Worm (Caenorhabditis elegans) whole organism, L1 larva: ENCODE data around the gene taf-6.2.

Source experiments
- C34B4.2 ChIP-seq: sonication (generic microtip); optimal IDR thresholded peaks from 2 replicates; lab custom pipeline; 2017; ENCODE audit warnings: mild to moderate bottlenecking, missing genetic modification characterization, missing compliant biosample characterization
- F16B12.6 ChIP-seq: fragments of 150-350 bp; optimal IDR thresholded peaks from 2 replicates; lab custom pipeline; 2014; ENCODE audit warnings: missing biosample characterization, missing genetic modification characterization
- Y116A8C.19 ChIP-seq: sonication (generic microtip); optimal IDR thresholded peaks from 2 replicates; lab custom pipeline; 2016; ENCODE audit warnings: missing compliant biosample characterization, missing genetic modification characterization, borderline replicate concordance
- aha-1 ChIP-seq: fragments of 150-350 bp; optimal IDR thresholded peaks from 2 replicates; lab custom pipeline; 2014; ENCODE audit warnings: missing biosample characterization, missing genetic modification characterization
- ama-1 ChIP-seq: fragments of 150-350 bp; optimal IDR thresholded peaks from 2 replicates; lab custom pipeline; 2014
- ceh-63 ChIP-seq: fragments of 200-800 bp; sonication (Bioruptor generic); optimal IDR thresholded peaks from 2 replicates; lab custom pipeline; 2018; ENCODE audit warnings: mild to moderate bottlenecking, missing genetic modification characterization, missing compliant biosample characterization
- ceh-8 ChIP-seq: fragments of 200-800 bp; sonication (Bioruptor generic); optimal IDR thresholded peaks from 2 replicates; lab custom pipeline; 2018; ENCODE audit warnings: mild to moderate bottlenecking, missing genetic modification characterization, moderate library complexity, missing compliant biosample characterization
- ceh-82 ChIP-seq, 3 experiments: fragments of 150-350 bp in 1 of 3; sonication (generic microtip) in 2 of 3; optimal IDR thresholded peaks; 2 replicates each; lab custom pipeline; 2014 to 2017; ENCODE audit warnings: missing biosample characterization in 3 of 3, missing genetic modification characterization in 3 of 3
- ceh-88 ChIP-seq: fragments of 200-800 bp; sonication (Bioruptor generic); IDR thresholded peaks from 2 replicates; pipeline ENCODE4 v1.3.6; 2022; ENCODE audit warnings: missing genetic modification characterization, missing compliant biosample characterization
- ceh-90 ChIP-seq: sonication (generic microtip); optimal IDR thresholded peaks from 2 replicates; lab custom pipeline; 2016; ENCODE audit warnings: missing genetic modification characterization, missing compliant biosample characterization
- ces-1 ChIP-seq: fragments of 150-350 bp; optimal IDR thresholded peaks from 2 replicates; lab custom pipeline; 2014; ENCODE audit warnings: missing biosample characterization, missing genetic modification reagents, missing genetic modification characterization
- dpl-1 ChIP-seq, 3 experiments: fragments of 150-350 bp in 2 of 3; sonication (generic microtip) in 1 of 3; optimal IDR thresholded peaks; 2 replicates each; lab custom pipeline; 2014 to 2017; ENCODE audit warnings: missing biosample characterization in 3 of 3, missing genetic modification characterization in 3 of 3, missing genetic modification reagents in 3 of 3
- dsc-1 ChIP-seq: sonication (generic microtip); optimal IDR thresholded peaks from 2 replicates; lab custom pipeline; 2016; ENCODE audit warnings: mild to moderate bottlenecking, missing genetic modification characterization, missing compliant biosample characterization
- efl-3 ChIP-seq: fragments of 200-800 bp; sonication (Bioruptor generic); optimal IDR thresholded peaks from 2 replicates; lab custom pipeline; 2018; ENCODE audit warnings: mild to moderate bottlenecking, missing genetic modification characterization, missing compliant biosample characterization
- egl-13 ChIP-seq: sonication (generic microtip); optimal IDR thresholded peaks from 2 replicates; lab custom pipeline; 2016; ENCODE audit warnings: missing genotype, missing genetic modification reagents, missing genetic modification characterization, missing compliant biosample characterization
- elt-2 ChIP-seq: sonication (generic microtip); optimal IDR thresholded peaks from 2 replicates; lab custom pipeline; 2016; ENCODE audit warnings: missing genetic modification characterization, mild to moderate bottlenecking, inconsistent platforms, missing compliant biosample characterization, missing genetic modification reagents
- ets-5 ChIP-seq: fragments of 200-800 bp; sonication (Bioruptor generic); IDR thresholded peaks from 2 replicates; pipeline ENCODE4 v1.3.6; 2022; ENCODE audit warnings: missing genetic modification characterization, missing compliant biosample characterization
- fkh-4 ChIP-seq: sonication (generic microtip); optimal IDR thresholded peaks from 2 replicates; lab custom pipeline; 2016; ENCODE audit warnings: missing compliant biosample characterization, missing genetic modification characterization, borderline replicate concordance
- fkh-8 ChIP-seq: sonication (generic microtip); optimal IDR thresholded peaks from 2 replicates; lab custom pipeline; 2016; ENCODE audit warnings: mild to moderate bottlenecking, missing genetic modification characterization, missing compliant biosample characterization
- grh-1 ChIP-seq: fragments of 200-800 bp; sonication (Bioruptor generic); IDR thresholded peaks from 2 replicates; pipeline ENCODE4 v1.3.6; 2022; ENCODE audit warnings: missing genetic modification reagents, missing genetic modification characterization, missing compliant biosample characterization
- hlh-17 ChIP-seq: fragments of 200-800 bp; sonication (Bioruptor generic); optimal IDR thresholded peaks from 2 replicates; lab custom pipeline; 2018; ENCODE audit warnings: missing genetic modification characterization, mild to moderate bottlenecking, missing compliant biosample characterization, moderate library complexity, borderline replicate concordance
- hpl-2 ChIP-seq: fragments of 150-350 bp; optimal IDR thresholded peaks from 2 replicates; lab custom pipeline; 2014; ENCODE audit warnings: missing biosample characterization, missing genetic modification reagents, missing genetic modification characterization
- irx-1 ChIP-seq: sonication (generic microtip); optimal IDR thresholded peaks from 2 replicates; lab custom pipeline; 2016; ENCODE audit warnings: missing genetic modification characterization, missing compliant biosample characterization
- isw-1 ChIP-seq: fragments of 200-800 bp; sonication (Bioruptor generic); IDR thresholded peaks from 2 replicates; pipeline ENCODE4 v1.3.6; 2022; ENCODE audit warnings: missing genetic modification characterization, missing compliant biosample characterization
- lin-13 ChIP-seq: fragments of 150-350 bp; optimal IDR thresholded peaks from 2 replicates; lab custom pipeline; 2014; ENCODE audit warnings: missing biosample characterization, missing genetic modification reagents, missing genetic modification characterization
- lin-35 ChIP-seq, 2 experiments: fragments of 150-350 bp; optimal IDR thresholded peaks; 2 replicates each; lab custom pipeline; 2014; ENCODE audit warnings: missing biosample characterization in 2 of 2, missing genetic modification characterization in 2 of 2, missing genetic modification reagents in 2 of 2
- lin-39 ChIP-seq: fragments of 150-350 bp; optimal IDR thresholded peaks from 2 replicates; lab custom pipeline; 2014; ENCODE audit warnings: missing biosample characterization, missing genetic modification reagents, missing genetic modification characterization
- lir-3 ChIP-seq: sonication (generic microtip); optimal IDR thresholded peaks from 2 replicates; lab custom pipeline; 2016; ENCODE audit warnings: mild to moderate bottlenecking, missing genetic modification characterization, moderate library complexity, missing compliant biosample characterization; ENCODE audit not compliant: poor library complexity
- mab-9 ChIP-seq: fragments of 200-800 bp; sonication (Bioruptor generic); IDR thresholded peaks from 2 replicates; pipeline ENCODE4 v1.3.6; 2022; ENCODE audit warnings: missing genetic modification reagents, missing genetic modification characterization, missing compliant biosample characterization
- mep-1 ChIP-seq: fragments of 150-350 bp; optimal IDR thresholded peaks from 2 replicates; lab custom pipeline; 2014; ENCODE audit warnings: missing biosample characterization, missing genetic modification characterization
- nhr-19 ChIP-seq: fragments of 200-800 bp; sonication (Bioruptor generic); conservative IDR thresholded peaks from 2 replicates; pipeline ENCODE4 v1.3.6; 2022; ENCODE audit warnings: missing genetic modification characterization, missing compliant biosample characterization
- nhr-20 ChIP-seq: sonication (generic microtip); optimal IDR thresholded peaks from 2 replicates; lab custom pipeline; 2016; ENCODE audit warnings: mild to moderate bottlenecking, missing genetic modification characterization, missing compliant biosample characterization
- nhr-28 ChIP-seq: fragments of 150-350 bp; optimal IDR thresholded peaks from 2 replicates; lab custom pipeline; 2014; ENCODE audit warnings: missing biosample characterization, missing genetic modification characterization
- nhr-85 ChIP-seq: sonication (generic microtip); peaks from one replicate; lab custom pipeline; 2016; ENCODE audit warnings: missing genetic modification characterization, inconsistent platforms, missing compliant biosample characterization
- pag-3 ChIP-seq: sonication (generic microtip); optimal IDR thresholded peaks from 2 replicates; lab custom pipeline; 2017; ENCODE audit warnings: missing genetic modification characterization, mild to moderate bottlenecking, missing compliant biosample characterization, antibody characterized with exemption, borderline replicate concordance; ENCODE audit not compliant: insufficient read depth
- pqm-1 ChIP-seq: sonication (generic microtip); optimal IDR thresholded peaks from 3 replicates; lab custom pipeline; 2017; ENCODE audit warnings: missing biosample characterization, missing genetic modification characterization
- skn-1 ChIP-seq: fragments of 150-350 bp; optimal IDR thresholded peaks from 2 replicates; lab custom pipeline; 2014; ENCODE audit warnings: missing biosample characterization, missing genetic modification characterization
- sox-4 ChIP-seq: sonication (generic microtip); optimal IDR thresholded peaks from 2 replicates; lab custom pipeline; 2016; ENCODE audit warnings: missing genetic modification characterization, missing compliant biosample characterization
- sptf-1 ChIP-seq: fragments of 150-350 bp; optimal IDR thresholded peaks from 2 replicates; lab custom pipeline; 2014; ENCODE audit warnings: missing biosample characterization, missing genetic modification characterization
- swsn-7 ChIP-seq: sonication (generic microtip); optimal IDR thresholded peaks from 2 replicates; lab custom pipeline; 2016; ENCODE audit warnings: missing genetic modification characterization, missing compliant biosample characterization
- tbx-2 ChIP-seq: sonication (generic microtip); optimal IDR thresholded peaks from 2 replicates; lab custom pipeline; 2016; ENCODE audit warnings: missing genetic modification characterization, missing compliant biosample characterization
- unc-30 ChIP-seq: sonication (generic microtip); optimal IDR thresholded peaks from 2 replicates; lab custom pipeline; 2017; ENCODE audit warnings: missing biosample characterization, missing genetic modification characterization
- unc-62 ChIP-seq: fragments of 150-350 bp; optimal IDR thresholded peaks from 2 replicates; lab custom pipeline; 2014; ENCODE audit warnings: missing biosample characterization, missing genetic modification reagents, missing genetic modification characterization
- unc-86 ChIP-seq: sonication (generic microtip); optimal IDR thresholded peaks from 2 replicates; lab custom pipeline; 2016; ENCODE audit warnings: missing genetic modification characterization, missing compliant biosample characterization
- unc-98 ChIP-seq: fragments of 200-800 bp; sonication (Bioruptor generic); IDR thresholded peaks from 2 replicates; pipeline ENCODE4 v1.3.6; 2022; ENCODE audit warnings: missing genetic modification characterization, missing compliant biosample characterization
- vab-15 ChIP-seq: sonication (generic microtip); optimal IDR thresholded peaks from 2 replicates; lab custom pipeline; 2017; ENCODE audit warnings: missing genotype, mild to moderate bottlenecking, missing genetic modification characterization, missing compliant biosample characterization
- zip-4 ChIP-seq: fragments of 200-800 bp; sonication (Bioruptor generic); optimal IDR thresholded peaks from 2 replicates; lab custom pipeline; 2018; ENCODE audit warnings: mild to moderate bottlenecking, missing genetic modification characterization, moderate library complexity, missing compliant biosample characterization

The taf-6.2 gene

ce11 chrIV:3694638-3695037 is at the start of gene taf-6.2, which contains the start of gene Y37E11AL.3 (continued):
- peak; percentile 68 for TF ChIP-seq mep-1 (tag; lab: Kevin White, UChicago)
- TF ChIP-seq pag-3 (tag; lab: Kevin White, UChicago): no peak
- TF ChIP-seq skn-1: peak; percentile 18
- peak; percentile 85 to 92 (median 91) for TF ChIP-seq dpl-1 (GFP tag; optimal IDR thresholded peaks at IDR 0.05; lab: Kevin White, UChicago)
- TF ChIP-seq lin-13 (GFP tag; lab: Kevin White, UChicago): no peak
- TF ChIP-seq grh-1: no peak
- peak; percentile 41 for TF ChIP-seq irx-1 (tag; lab: Kevin White, UChicago)
- TF ChIP-seq tbx-2: peak; percentile 58
- no peak for TF ChIP-seq vab-15 (tag; lab: Kevin White, UChicago)
- TF ChIP-seq ceh-8: no peak
- no peak for TF ChIP-seq lin-39
- no peak for TF ChIP-seq ceh-90 (tag; lab: Kevin White, UChicago)
- no peak for TF ChIP-seq unc-30 (tag; lab: Kevin White, UChicago)
- peak; percentile 49 for TF ChIP-seq swsn-7
- no peak for TF ChIP-seq ces-1
- no peak for TF ChIP-seq efl-3 (GFP tag; lab: Kevin White, UChicago)
- no peak for TF ChIP-seq sox-4 (tag; lab: Kevin White, UChicago)
- TF ChIP-seq sptf-1 (tag; lab: Kevin White, UChicago): no peak
- peak; percentile 5 for TF ChIP-seq fkh-8 (tag; lab: Kevin White, UChicago)
- peak; percentile 62 for TF ChIP-seq dsc-1
- TF ChIP-seq elt-2 (tag; lab: Kevin White, UChicago): no peak
- peak; percentile 52 for TF ChIP-seq F16B12.6
- no peak for TF ChIP-seq ets-5 (GFP tag; lab: Robert Waterston, UW)
- no peak for TF ChIP-seq nhr-28 (tag; lab: Kevin White, UChicago)
- TF ChIP-seq hlh-17: no peak
- peak; percentile 12 for TF ChIP-seq fkh-4 (tag; lab: Kevin White, UChicago)
- no peak for TF ChIP-seq nhr-20
- no peak for TF ChIP-seq ceh-63 (GFP tag; lab: Kevin White, UChicago)
- no peak for TF ChIP-seq C34B4.2 (tag; lab: Kevin White, UChicago)
- peak; percentile 90 to 96 for TF ChIP-seq lin-35 (GFP tag; optimal IDR thresholded peaks at IDR 0.05; lab: Kevin White, UChicago)

- no peak for TF ChIP-seq egl-13
- TF ChIP-seq lin-35 (GFP tag; optimal IDR thresholded peaks at IDR 0.05; lab: Kevin White, UChicago): peak in 1 of 2 experiments; percentile 42
Observed at ce11 chrIV:3743748-3744147, 49.2 kb upstream of the taf-6.2 start, which contains the start of gene siah-1. Gene siah-1, plus strand, starts transcription at chrIV:3744048.

- peak; percentile 67 for TF ChIP-seq hpl-2 (GFP tag; lab: Kevin White, UChicago)
- peak; percentile 19 for TF ChIP-seq ama-1 (lab: Kevin White, UChicago)
- TF ChIP-seq nhr-19 (GFP tag; lab: Robert Waterston, UW): peak; percentile 84
- no peak for TF ChIP-seq C34B4.2 (tag; lab: Kevin White, UChicago)
- TF ChIP-seq hlh-17: no peak
- TF ChIP-seq tbx-2: peak; percentile 83
- TF ChIP-seq pag-3 (tag; lab: Kevin White, UChicago): no peak
- TF ChIP-seq aha-1: peak; percentile 39
- peak; percentile 46 for TF ChIP-seq F16B12.6
- peak; percentile 68 for TF ChIP-seq dsc-1
- TF ChIP-seq zip-4 (GFP tag; lab: Kevin White, UChicago): peak; percentile 39
- peak; percentile 59 to 70 (median 60) for TF ChIP-seq ceh-82 (tag; optimal IDR thresholded peaks at IDR 0.05; lab: Kevin White, UChicago)
- TF ChIP-seq ceh-63 (GFP tag; lab: Kevin White, UChicago): no peak
- no peak for TF ChIP-seq mab-9 (GFP tag; lab: Robert Waterston, UW)
- no peak for TF ChIP-seq ceh-88 (GFP tag; lab: Robert Waterston, UW)
- TF ChIP-seq mep-1 (tag; lab: Kevin White, UChicago): peak; percentile 82
- TF ChIP-seq Y116A8C.19: no peak
- TF ChIP-seq unc-62 (GFP tag; lab: Kevin White, UChicago): no peak
- no peak for TF ChIP-seq unc-98 (GFP tag; lab: Robert Waterston, UW)
- peak; percentile 74 for TF ChIP-seq unc-86 (tag; lab: Kevin White, UChicago)
- TF ChIP-seq lir-3 (tag; lab: Kevin White, UChicago): peak; percentile 57
- TF ChIP-seq ets-5 (GFP tag; lab: Robert Waterston, UW): no peak
- peak; percentile 97 for TF ChIP-seq nhr-85 (tag; lab: Kevin White, UChicago)
- peak; percentile 17 for TF ChIP-seq pqm-1 (tag; lab: Kevin White, UChicago)
- peak; percentile 47 for TF ChIP-seq sox-4 (tag; lab: Kevin White, UChicago)
- no peak for TF ChIP-seq efl-3 (GFP tag; lab: Kevin White, UChicago)
- peak; percentile 71 for TF ChIP-seq isw-1 (GFP tag; lab: Robert Waterston, UW)
- peak; percentile 76 for TF ChIP-seq lin-13 (GFP tag; lab: Kevin White, UChicago)
- peak; percentile 58 for TF ChIP-seq lin-39
Observed at ce11 chrIV:3742426-3742839, 47.9 kb upstream of the taf-6.2 start.
